Worm (Caenorhabditis elegans) whole organism, young adult: Measurements from ENCODE around the gene C01F1.6.

Source experiments
- B0019.2 ChIP-seq: fragments of 200-800 bp; sonication (Bioruptor generic); conservative IDR thresholded peaks from 2 replicates; pipeline ENCODE4 v1.3.6; 2022; ENCODE audit warnings: missing genetic modification reagents, missing genetic modification characterization, missing compliant biosample characterization
- B0035.1 ChIP-seq: sonication (generic microtip); optimal IDR thresholded peaks from 2 replicates; lab custom pipeline; 2016; ENCODE audit warnings: missing genetic modification characterization, mild to moderate bottlenecking, missing compliant biosample characterization, missing genotype, missing genetic modification reagents
- B0261.1 ChIP-seq: sonication (generic microtip); optimal IDR thresholded peaks from 2 replicates; lab custom pipeline; 2016; ENCODE audit warnings: mild to moderate bottlenecking, missing genetic modification characterization, moderate library complexity, missing compliant biosample characterization
- F33H1.4 ChIP-seq: fragments of 200-800 bp; sonication (Bioruptor generic); IDR thresholded peaks from 2 replicates; pipeline ENCODE4 v1.3.6; 2022; ENCODE audit warnings: missing genetic modification reagents, missing genetic modification characterization, missing compliant biosample characterization
- F49E8.2 ChIP-seq: sonication (generic microtip); optimal IDR thresholded peaks from 3 replicates; lab custom pipeline; 2017; ENCODE audit warnings: missing genetic modification characterization, mild to moderate bottlenecking, missing compliant biosample characterization, antibody characterized with exemption, moderate library complexity; ENCODE audit not compliant: insufficient read depth
- F52B5.7 ChIP-seq: sonication (generic microtip); optimal IDR thresholded peaks from 2 replicates; lab custom pipeline; 2016; ENCODE audit warnings: mild to moderate bottlenecking, missing genetic modification characterization, missing compliant biosample characterization
- F57A8.1 ChIP-seq: fragments of 200-800 bp; sonication (Bioruptor generic); optimal IDR thresholded peaks from 2 replicates; lab custom pipeline; 2018; ENCODE audit warnings: mild to moderate bottlenecking, missing genetic modification characterization, moderate library complexity, missing compliant biosample characterization
- K11D2.4 ChIP-seq: fragments of 200-800 bp; sonication (Bioruptor generic); IDR thresholded peaks from 2 replicates; pipeline ENCODE4 v1.3.6; 2022; ENCODE audit warnings: missing genetic modification reagents, missing genetic modification characterization, missing compliant biosample characterization
- K12H6.12 ChIP-seq: fragments of 200-800 bp; sonication (Bioruptor generic); optimal IDR thresholded peaks from 2 replicates; lab custom pipeline; 2018; ENCODE audit warnings: mild to moderate bottlenecking, missing genetic modification characterization, missing compliant biosample characterization
- Y67H2A.10 ChIP-seq: fragments of 200-800 bp; sonication (Bioruptor generic); conservative IDR thresholded peaks from 2 replicates; pipeline ENCODE4 v1.3.6; 2022; ENCODE audit warnings: missing genetic modification reagents, missing genetic modification characterization, missing compliant biosample characterization
- Y79H2A.3 ChIP-seq: fragments of 200-800 bp; sonication (Bioruptor generic); conservative IDR thresholded peaks from 2 replicates; pipeline ENCODE4 v1.3.6; 2022; ENCODE audit warnings: missing genetic modification reagents, missing genetic modification characterization, missing compliant biosample characterization
- ama-1 ChIP-seq, 3 experiments: fragments of 150-350 bp in 1 of 3; sonication (generic microtip) in 2 of 3; optimal IDR thresholded peaks; 2 replicates each; lab custom pipeline; 2014 to 2018; ENCODE audit warnings: missing biosample characterization in 2 of 3, missing genetic modification characterization in 2 of 3, missing genetic modification reagents in 2 of 3
- aptf-3 ChIP-seq: fragments of 200-800 bp; sonication (Bioruptor generic); IDR thresholded peaks from 2 replicates; pipeline ENCODE4 v1.3.6; 2022; ENCODE audit warnings: missing genetic modification characterization, missing compliant biosample characterization
- athp-1 ChIP-seq: sonication (generic microtip); optimal IDR thresholded peaks from 2 replicates; lab custom pipeline; 2017; ENCODE audit warnings: mild to moderate bottlenecking, missing genetic modification characterization, missing compliant biosample characterization
- attf-3 ChIP-seq: fragments of 200-800 bp; sonication (Bioruptor generic); conservative IDR thresholded peaks from 2 replicates; pipeline ENCODE4 v1.3.6; 2022; ENCODE audit warnings: missing genetic modification reagents, missing genetic modification characterization, missing compliant biosample characterization
- cebp-2 ChIP-seq: fragments of 200-800 bp; sonication (Bioruptor generic); IDR thresholded peaks from 2 replicates; pipeline ENCODE4 v1.3.6; 2022; ENCODE audit warnings: missing genetic modification characterization, missing compliant biosample characterization
- ceh-91 ChIP-seq: fragments of 200-800 bp; sonication (Bioruptor generic); IDR thresholded peaks from 2 replicates; pipeline ENCODE4 v1.3.6; 2022; ENCODE audit warnings: missing genetic modification reagents, missing genetic modification characterization, missing compliant biosample characterization
- die-1 ChIP-seq: sonication (generic microtip); optimal IDR thresholded peaks from 2 replicates; lab custom pipeline; 2016; ENCODE audit warnings: missing genotype, mild to moderate bottlenecking, missing genetic modification characterization, missing compliant biosample characterization
- ets-4 ChIP-seq: fragments of 200-800 bp; sonication (Bioruptor generic); optimal IDR thresholded peaks from 2 replicates; lab custom pipeline; 2018; ENCODE audit warnings: mild to moderate bottlenecking, missing genetic modification characterization, missing compliant biosample characterization
- him-1 ChIP-seq: sonication (generic microtip); optimal IDR thresholded peaks from 2 replicates; lab custom pipeline; 2016; ENCODE audit warnings: missing genotype, missing genetic modification reagents, missing genetic modification characterization, missing compliant biosample characterization
- hmg-1.2 ChIP-seq: fragments of 200-800 bp; sonication (Bioruptor generic); IDR thresholded peaks from 2 replicates; pipeline ENCODE4 v1.3.6; 2022; ENCODE audit warnings: missing genetic modification reagents, missing genetic modification characterization, missing compliant biosample characterization
- let-607 ChIP-seq, 2 experiments: fragments of 200-800 bp in 1 of 2; sonication (Bioruptor generic) in 1 of 2; sonication (generic microtip) in 1 of 2; optimal IDR thresholded peaks; 2 replicates each; lab custom pipeline; 2016 to 2018; ENCODE audit warnings: mild to moderate bottlenecking in 2 of 2, missing compliant biosample characterization in 2 of 2, missing genetic modification characterization in 2 of 2, moderate library complexity in 2 of 2, missing genotype in 1 of 2
- lin-35 ChIP-seq, 3 experiments: fragments of 150-350 bp in 2 of 3; sonication (generic microtip) in 1 of 3; optimal IDR thresholded peaks; 2 replicates each; lab custom pipeline; 2014 to 2018; ENCODE audit warnings: missing biosample characterization in 3 of 3, missing genetic modification characterization in 3 of 3, missing genetic modification reagents in 3 of 3
- lsy-27 ChIP-seq: sonication (generic microtip); optimal IDR thresholded peaks from 2 replicates; lab custom pipeline; 2017; ENCODE audit warnings: missing genetic modification characterization, mild to moderate bottlenecking, missing compliant biosample characterization, antibody characterized with exemption, missing genotype, borderline replicate concordance; ENCODE audit not compliant: insufficient read depth
- madf-6 ChIP-seq: fragments of 200-800 bp; sonication (Bioruptor generic); IDR thresholded peaks from 2 replicates; pipeline ENCODE4 v1.3.6; 2022; ENCODE audit warnings: missing genetic modification reagents, missing genetic modification characterization, missing compliant biosample characterization
- madf-8 ChIP-seq: fragments of 200-800 bp; sonication (Bioruptor generic); conservative IDR thresholded peaks from 2 replicates; pipeline ENCODE4 v1.3.6; 2022; ENCODE audit warnings: missing genetic modification reagents, missing genetic modification characterization, missing compliant biosample characterization
- mes-4 ChIP-seq: sonication (generic microtip); optimal IDR thresholded peaks from 2 replicates; lab custom pipeline; 2016; ENCODE audit warnings: missing genotype, missing genetic modification characterization, missing compliant biosample characterization
- mxl-1 ChIP-seq: sonication (generic microtip); optimal IDR thresholded peaks from 2 replicates; lab custom pipeline; 2016; ENCODE audit warnings: missing genetic modification characterization, missing compliant biosample characterization
- nfya-1 ChIP-seq: sonication (generic microtip); optimal IDR thresholded peaks from 2 replicates; lab custom pipeline; 2017; ENCODE audit warnings: antibody characterized with exemption, missing compliant biosample characterization, missing genetic modification characterization, borderline replicate concordance; ENCODE audit not compliant: insufficient read depth
- nhr-120 ChIP-seq: fragments of 200-800 bp; sonication (Bioruptor generic); IDR thresholded peaks from 2 replicates; pipeline ENCODE4 v1.3.6; 2022; ENCODE audit warnings: missing genetic modification characterization, missing compliant biosample characterization
- nhr-27 ChIP-seq: fragments of 200-800 bp; sonication (Bioruptor generic); optimal IDR thresholded peaks from 2 replicates; lab custom pipeline; 2018; ENCODE audit warnings: mild to moderate bottlenecking, missing genetic modification characterization, moderate library complexity, missing compliant biosample characterization
- nhr-90 ChIP-seq: sonication (generic microtip); optimal IDR thresholded peaks from 2 replicates; lab custom pipeline; 2016; ENCODE audit warnings: missing genotype, mild to moderate bottlenecking, missing genetic modification characterization, missing compliant biosample characterization
- pha-4 ChIP-seq: fragments of 150-350 bp; sonication (generic microtip); optimal IDR thresholded peaks from 2 replicates; lab custom pipeline; 2014; ENCODE audit warnings: missing biosample characterization, missing genetic modification reagents, missing genetic modification characterization
- rcor-1 ChIP-seq: fragments of 200-800 bp; sonication (Bioruptor generic); IDR thresholded peaks from 2 replicates; pipeline ENCODE4 v1.3.6; 2022; ENCODE audit warnings: missing genetic modification reagents, missing genetic modification characterization, missing compliant biosample characterization
- repo-1 ChIP-seq: sonication (generic microtip); optimal IDR thresholded peaks from 2 replicates; lab custom pipeline; 2017; ENCODE audit warnings: mild to moderate bottlenecking, missing genetic modification characterization, missing compliant biosample characterization
- sea-2 ChIP-seq: fragments of 200-800 bp; sonication (Bioruptor generic); IDR thresholded peaks from 2 replicates; pipeline ENCODE4 v1.3.6; 2022; ENCODE audit warnings: missing genetic modification characterization, missing compliant biosample characterization
- tbp1 ChIP-seq: fragments of 200-800 bp; sonication (Bioruptor generic); optimal IDR thresholded peaks from 2 replicates; lab custom pipeline; 2018; ENCODE audit warnings: mild to moderate bottlenecking, missing genetic modification characterization, missing compliant biosample characterization
- tbx-9 ChIP-seq: sonication (generic microtip); optimal IDR thresholded peaks from 2 replicates; lab custom pipeline; 2016; ENCODE audit warnings: borderline replicate concordance, missing genetic modification characterization, inconsistent platforms, missing compliant biosample characterization
- unc-62 ChIP-seq: fragments of 150-350 bp; optimal IDR thresholded peaks from 2 replicates; lab custom pipeline; 2014; ENCODE audit warnings: missing biosample characterization, missing genetic modification reagents, missing genetic modification characterization
- zfh-2 ChIP-seq: fragments of 200-800 bp; sonication (Bioruptor generic); conservative IDR thresholded peaks from 2 replicates; pipeline ENCODE4 v1.3.6; 2022; ENCODE audit warnings: missing genetic modification reagents, missing genetic modification characterization, missing compliant biosample characterization
- ztf-18 ChIP-seq: sonication (generic microtip); optimal IDR thresholded peaks from 2 replicates; lab custom pipeline; 2016; ENCODE audit warnings: missing genotype, mild to moderate bottlenecking, missing genetic modification characterization, missing compliant biosample characterization
- ztf-22 ChIP-seq: fragments of 200-800 bp; sonication (Bioruptor generic); optimal IDR thresholded peaks from 2 replicates; lab custom pipeline; 2018; ENCODE audit warnings: mild to moderate bottlenecking, missing genetic modification characterization, moderate library complexity, missing compliant biosample characterization
- ztf-26 ChIP-seq: sonication (generic microtip); optimal IDR thresholded peaks from 2 replicates; lab custom pipeline; 2017; ENCODE audit warnings: missing genetic modification characterization, missing compliant biosample characterization
- ztf-6 ChIP-seq: fragments of 200-800 bp; sonication (Bioruptor generic); IDR thresholded peaks from 2 replicates; pipeline ENCODE4 v1.3.6; 2022; ENCODE audit warnings: missing genetic modification reagents, missing genetic modification characterization, missing compliant biosample characterization

The C01F1.6 gene

DNA sequence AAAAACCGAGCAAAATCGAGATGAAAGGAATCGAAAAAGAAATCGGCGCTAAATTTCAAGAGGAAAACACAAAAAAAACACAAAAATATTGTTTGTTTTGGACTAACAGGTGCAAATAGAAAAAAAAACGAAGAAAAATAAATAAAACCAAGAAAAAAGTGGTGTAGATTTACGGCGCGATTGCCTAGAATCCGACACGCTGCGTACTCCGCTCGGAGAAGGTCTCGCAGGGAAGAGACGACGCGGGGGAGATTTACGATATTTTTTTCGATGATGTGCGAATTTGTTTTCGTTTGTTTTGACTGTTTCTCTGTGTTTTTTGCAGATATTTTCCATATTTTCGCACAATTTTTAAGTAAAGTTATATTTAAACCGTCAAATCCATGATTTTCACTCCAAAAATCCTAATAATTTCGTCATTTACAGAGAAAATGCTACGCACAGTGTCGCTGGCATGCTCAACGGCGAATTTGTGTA, 11.3 kb upstream of the C01F1.6 start, which contains the start of gene sco-1 (continued):
- TF ChIP-seq Y67H2A.10 (GFP tag; lab: Robert Waterston, UW) (peak; percentile 72; the same call in 1 of the 2 replicates), nhr-90 (tag; lab: Kevin White, UChicago) (no peak), K11D2.4 (GFP tag; lab: Robert Waterston, UW) (peak; percentile 96), tbx-9 (tag; lab: Kevin White, UChicago) (no peak), K12H6.12 (tag; lab: Kevin White, UChicago) (peak; percentile 83), rcor-1 (peak; percentile 91), unc-62 (GFP tag; lab: Kevin White, UChicago) (no peak), nhr-27 (tag; lab: Kevin White, UChicago) (no peak), cebp-2 (GFP tag; lab: Robert Waterston, UW) (no peak), die-1 (tag; lab: Kevin White, UChicago) (no peak), ztf-22 (GFP tag; lab: Kevin White, UChicago) (no peak), F33H1.4 (GFP tag; lab: Robert Waterston, UW) (peak; percentile 100), mxl-1 (tag; lab: Kevin White, UChicago) (no peak), pha-4 (peak; percentile 96), athp-1 (tag; lab: Kevin White, UChicago) (peak; percentile 91), repo-1 (peak; percentile 39), B0035.1 (tag; lab: Kevin White, UChicago) (no peak), ets-4 (GFP tag; lab: Kevin White, UChicago) (no peak), ceh-91 (GFP tag; lab: Robert Waterston, UW) (peak; percentile 91), F49E8.2 (tag; lab: Kevin White, UChicago) (peak; percentile 1), tbp1 (peak; percentile 71), F57A8.1 (GFP tag; lab: Kevin White, UChicago) (no peak), ztf-26 (tag; lab: Kevin White, UChicago) (peak; percentile 81), zfh-2 (GFP tag; lab: Robert Waterston, UW) (peak; percentile 61), madf-6 (GFP tag; lab: Robert Waterston, UW) (peak; percentile 92), ztf-18 (tag; lab: Kevin White, UChicago) (no peak), Y79H2A.3 (GFP tag; lab: Robert Waterston, UW) (peak; percentile 70; the same call in 1 of the 2 replicates), ama-1 (optimal IDR thresholded peaks at IDR 0.05; lab: Kevin White, UChicago) (no peak), ama-1 (GFP tag; optimal IDR thresholded peaks at IDR 0.05; lab: Kevin White, UChicago) (no peak), mes-4 (tag; lab: Kevin White, UChicago) (no peak), nhr-120 (GFP tag; lab: Robert Waterston, UW) (no peak), let-607 (tag; optimal IDR thresholded peaks at IDR 0.05; lab: Kevin White, UChicago) (peak; percentile 53 to 62), madf-8 (peak; percentile 81), attf-3 (GFP tag; lab: Robert Waterston, UW) (peak; percentile 73), B0261.1 (tag; lab: Kevin White, UChicago) (peak; percentile 21), him-1 (peak; percentile 13), F52B5.7 (tag; lab: Kevin White, UChicago) (no peak), lin-35 (GFP tag; optimal IDR thresholded peaks at IDR 0.05; lab: Kevin White, UChicago) (peak; percentile 19 to 88 (median 28)), ztf-6 (peak; percentile 90; the same call in 1 of the 2 replicates), nfya-1 (tag; lab: Kevin White, UChicago) (no peak), aptf-3 (GFP tag; lab: Robert Waterston, UW) (no peak), B0019.2 (GFP tag; lab: Robert Waterston, UW) (peak; percentile 99), lsy-27 (tag; lab: Kevin White, UChicago) (no peak), hmg-1.2 (GFP tag; lab: Robert Waterston, UW) (peak; percentile 68), sea-2 (GFP tag; lab: Robert Waterston, UW) (0 out of 2 replicates have a peak, but pooled peaks have one; percentile 59)
